Fruit fly (Drosophila melanogaster) whole organism, embryonic: ENCODE measurements around the gene Ufsp2.

Experiments
- Adf1 ChIP-seq: fragments of 200-800 bp; sonication (Bioruptor generic); IDR thresholded peaks from 2 replicates; pipeline ENCODE4 v1.3.6; 2022; ENCODE audit warnings: missing biosample characterization, missing genetic modification characterization
- CG10147 ChIP-seq: fragments of 200-800 bp; sonication (Bioruptor generic); optimal IDR thresholded peaks from 2 replicates; lab custom pipeline; 2019; ENCODE audit warnings: missing biosample characterization, mild to moderate bottlenecking, missing genetic modification characterization, moderate library complexity
- CG10462 ChIP-seq: fragments of 200-800 bp; sonication (Bioruptor generic); optimal IDR thresholded peaks from 2 replicates; lab custom pipeline; 2016; ENCODE audit warnings: missing biosample characterization, missing genetic modification characterization
- CG10979 ChIP-seq: fragments of 200-800 bp; sonication (Bioruptor generic); optimal IDR thresholded peaks from 2 replicates; lab custom pipeline; 2018; ENCODE audit warnings: missing biosample characterization, mild to moderate bottlenecking, missing genetic modification characterization, moderate library complexity
- CG11085 ChIP-seq: fragments of 200-800 bp; sonication (Bioruptor generic); IDR thresholded peaks from 2 replicates; pipeline ENCODE4 v1.3.6; 2022; ENCODE audit warnings: missing biosample characterization, missing genetic modification characterization
- CG11247 ChIP-seq: fragments of 200-800 bp; sonication (Bioruptor generic); IDR thresholded peaks from 2 replicates; pipeline ENCODE4 v1.3.6; 2022; ENCODE audit warnings: missing biosample characterization, missing genetic modification characterization
- CG11504 ChIP-seq: fragments of 200-800 bp; sonication (Bioruptor generic); optimal IDR thresholded peaks from 3 replicates; lab custom pipeline; 2019; ENCODE audit warnings: missing biosample characterization, mild to moderate bottlenecking, missing genetic modification characterization, moderate library complexity
- CG12299 ChIP-seq: fragments of 200-800 bp; sonication (Bioruptor generic); optimal IDR thresholded peaks from 2 replicates; lab custom pipeline; 2018; ENCODE audit warnings: missing biosample characterization, mild to moderate bottlenecking, missing genetic modification characterization
- CG14014 ChIP-seq: fragments of 200-800 bp; sonication (Bioruptor generic); IDR thresholded peaks from 2 replicates; pipeline ENCODE4 v1.3.6; 2022; ENCODE audit warnings: missing biosample characterization, missing genetic modification characterization
- CG14667 ChIP-seq: fragments of 200-800 bp; sonication (Bioruptor generic); IDR thresholded peaks from 2 replicates; pipeline ENCODE4 v1.3.6; 2022; ENCODE audit warnings: missing biosample characterization, missing genetic modification characterization
- CG14710 ChIP-seq: fragments of 200-800 bp; sonication (Bioruptor generic); optimal IDR thresholded peaks from 3 replicates; lab custom pipeline; 2019; ENCODE audit warnings: missing biosample characterization, mild to moderate bottlenecking, missing genetic modification characterization, moderate library complexity
- CG15269 ChIP-seq: fragments of 200-800 bp; sonication (Bioruptor generic); optimal IDR thresholded peaks from 2 replicates; lab custom pipeline; 2018; ENCODE audit warnings: missing biosample characterization, mild to moderate bottlenecking, missing genetic modification characterization, moderate library complexity
- CG16779 ChIP-seq: fragments of 200-800 bp; sonication (Bioruptor generic); IDR thresholded peaks from 2 replicates; pipeline ENCODE4 v1.3.6; 2022; ENCODE audit warnings: missing biosample characterization, missing genetic modification characterization
- CG2889 ChIP-seq: fragments of 200-800 bp; sonication (Bioruptor generic); IDR thresholded peaks from 3 replicates; pipeline ENCODE4 v1.3.6; 2022; ENCODE audit warnings: missing biosample characterization, missing genetic modification characterization
- CG32772 ChIP-seq: fragments of 200-800 bp; sonication (Bioruptor generic); IDR thresholded peaks from 2 replicates; pipeline ENCODE4 v1.3.6; 2022; ENCODE audit warnings: missing biosample characterization, missing genetic modification characterization
- CG33557 ChIP-seq: fragments of 200-800 bp; sonication (Bioruptor generic); optimal IDR thresholded peaks from 2 replicates; lab custom pipeline; 2019; ENCODE audit warnings: missing biosample characterization, mild to moderate bottlenecking, missing genetic modification characterization, moderate library complexity
- CG4617 ChIP-seq: fragments of 200-800 bp; sonication (Bioruptor generic); optimal IDR thresholded peaks from 3 replicates; lab custom pipeline; 2016; ENCODE audit warnings: missing biosample characterization, missing genetic modification characterization, borderline replicate concordance
- CG7786 ChIP-seq: fragments of 200-800 bp; sonication (Bioruptor generic); optimal IDR thresholded peaks from 2 replicates; lab custom pipeline; 2016; ENCODE audit warnings: missing biosample characterization, missing genetic modification characterization
- Camta ChIP-seq: fragments of 200-800 bp; sonication (Bioruptor generic); optimal IDR thresholded peaks from 2 replicates; lab custom pipeline; 2016; ENCODE audit warnings: missing biosample characterization, missing genetic modification characterization
- Deaf1 ChIP-seq: fragments of 200-800 bp; optimal IDR thresholded peaks from 3 replicates; lab custom pipeline; 2019; ENCODE audit warnings: missing biosample characterization, mild to moderate bottlenecking, missing genetic modification characterization, moderate library complexity
- Eip74EF ChIP-seq, 2 experiments: fragments of 200-800 bp in 1 of 2; fragments of >200 bp in 1 of 2; sonication (Bioruptor generic) in 1 of 2; optimal IDR thresholded peaks; 2 replicates each; lab custom pipeline; 2017 to 2019; ENCODE audit warnings: missing biosample characterization in 2 of 2, missing genetic modification characterization in 2 of 2, mild to moderate bottlenecking in 1 of 2, moderate library complexity in 1 of 2
- Elba2 ChIP-seq: fragments of 200-800 bp; sonication (Bioruptor generic); optimal IDR thresholded peaks from 3 replicates; lab custom pipeline; 2016; ENCODE audit warnings: missing biosample characterization, missing genetic modification characterization
- HLH54F ChIP-seq: fragments of 200-800 bp; sonication (Bioruptor generic); optimal IDR thresholded peaks from 3 replicates; lab custom pipeline; 2016; ENCODE audit warnings: missing biosample characterization, missing genetic modification characterization
- Hand ChIP-seq: fragments of 200-800 bp; sonication (Bioruptor generic); optimal IDR thresholded peaks from 2 replicates; lab custom pipeline; 2017; ENCODE audit warnings: mild to moderate bottlenecking, missing biosample characterization, missing genetic modification reagents, missing genetic modification characterization
- Med ChIP-seq: fragments of 200-800 bp; sonication (Bioruptor generic); peaks from one replicate; lab custom pipeline; 2016; ENCODE audit warnings: missing biosample characterization, missing genetic modification characterization, mild to moderate bottlenecking, inconsistent platforms, moderate library complexity
- Poxn ChIP-seq: fragments of 200-800 bp; sonication (Bioruptor generic); IDR thresholded peaks from 2 replicates; pipeline ENCODE4 v1.3.6; 2022; ENCODE audit warnings: missing biosample characterization, missing genetic modification characterization
- Sox102F ChIP-seq: fragments of 200-800 bp; sonication (Bioruptor generic); optimal IDR thresholded peaks from 2 replicates; lab custom pipeline; 2018; ENCODE audit warnings: missing biosample characterization, mild to moderate bottlenecking, missing genetic modification characterization, moderate library complexity
- Sry-δ ChIP-seq: fragments of 200-800 bp; sonication (Bioruptor generic); optimal IDR thresholded peaks from 2 replicates; lab custom pipeline; 2016; ENCODE audit warnings: missing biosample characterization, missing genetic modification characterization
- ab ChIP-seq: fragments of 200-800 bp; sonication (Bioruptor generic); optimal IDR thresholded peaks from 2 replicates; lab custom pipeline; 2016; ENCODE audit warnings: missing biosample characterization, missing genetic modification characterization
- amos ChIP-seq: fragments of 200-800 bp; sonication (Bioruptor generic); IDR thresholded peaks from 2 replicates; pipeline ENCODE4 v1.3.6; 2022; ENCODE audit warnings: missing biosample characterization, missing genetic modification characterization; ENCODE audit not compliant: partially characterized antibody
- danr ChIP-seq: fragments of 200-800 bp; sonication (Bioruptor generic); IDR thresholded peaks from 2 replicates; pipeline ENCODE4 v1.3.6; 2022; ENCODE audit warnings: missing biosample characterization, missing genetic modification characterization
- dm ChIP-seq: fragments of 200-800 bp; sonication (Bioruptor generic); optimal IDR thresholded peaks from 3 replicates; lab custom pipeline; 2016; ENCODE audit warnings: missing biosample characterization, missing genetic modification characterization
- gcm ChIP-seq: fragments of 200-800 bp; sonication (Bioruptor generic); optimal IDR thresholded peaks from 2 replicates; lab custom pipeline; 2019; ENCODE audit warnings: missing biosample characterization, mild to moderate bottlenecking, missing genetic modification characterization, moderate library complexity
- gfzf ChIP-seq: fragments of 200-800 bp; sonication (Bioruptor generic); optimal IDR thresholded peaks from 2 replicates; lab custom pipeline; 2016; ENCODE audit warnings: missing biosample characterization, mild to moderate bottlenecking, missing genetic modification characterization, moderate library complexity
- grn ChIP-seq: fragments of 200-800 bp; sonication (Bioruptor generic); optimal IDR thresholded peaks from 3 replicates; lab custom pipeline; 2017; ENCODE audit warnings: missing biosample characterization, missing genetic modification characterization
- lmd ChIP-seq: fragments of 200-800 bp; sonication (Bioruptor generic); IDR thresholded peaks from 2 replicates; pipeline ENCODE4 v1.3.6; 2022; ENCODE audit warnings: missing biosample characterization, missing genetic modification characterization
- luna ChIP-seq: fragments of 200-800 bp; sonication (Bioruptor generic); optimal IDR thresholded peaks from 2 replicates; lab custom pipeline; 2016; ENCODE audit warnings: missing biosample characterization, missing genetic modification characterization
- maf-S ChIP-seq: fragments of 200-800 bp; sonication (Bioruptor generic); optimal IDR thresholded peaks from 2 replicates; lab custom pipeline; 2016; ENCODE audit warnings: missing biosample characterization, missing genetic modification characterization
- org-1 ChIP-seq: fragments of 200-800 bp; sonication (Bioruptor generic); optimal IDR thresholded peaks from 2 replicates; lab custom pipeline; 2017; ENCODE audit warnings: missing biosample characterization, missing genetic modification characterization
- otp ChIP-seq: fragments of 200-800 bp; sonication (Bioruptor generic); IDR thresholded peaks from 3 replicates; pipeline ENCODE4, ENCODE4 v1.3.6; 2022; ENCODE audit warnings: missing biosample characterization, missing genetic modification characterization
- peb ChIP-seq: fragments of 200-800 bp; sonication (Bioruptor generic); IDR thresholded peaks from 2 replicates; pipeline ENCODE4 v1.3.6; 2022; ENCODE audit warnings: missing biosample characterization, missing genetic modification characterization
- pita ChIP-seq: fragments of 200-800 bp; sonication (Bioruptor generic); optimal IDR thresholded peaks from 2 replicates; lab custom pipeline; 2017; ENCODE audit warnings: missing biosample characterization, mild to moderate bottlenecking, missing genetic modification characterization
- row ChIP-seq: fragments of 200-800 bp; sonication (Bioruptor generic); IDR thresholded peaks from 3 replicates; pipeline ENCODE4 v1.3.6; 2022; ENCODE audit warnings: missing biosample characterization, missing genetic modification characterization
- salm ChIP-seq: fragments of 200-800 bp; sonication (Bioruptor generic); optimal IDR thresholded peaks from 2 replicates; lab custom pipeline; 2018; ENCODE audit warnings: missing biosample characterization, mild to moderate bottlenecking, missing genetic modification characterization
- seq ChIP-seq: fragments of 200-800 bp; sonication (Bioruptor generic); IDR thresholded peaks from 2 replicates; pipeline ENCODE4 v1.3.6; 2022; ENCODE audit warnings: missing biosample characterization, missing genetic modification characterization
- slbo ChIP-seq: fragments of 200-800 bp; sonication (Bioruptor generic); IDR thresholded peaks from 2 replicates; pipeline ENCODE4 v1.3.6; 2022; ENCODE audit warnings: missing biosample characterization, missing genetic modification characterization
- sob ChIP-seq: fragments of 200-800 bp; sonication (Bioruptor generic); IDR thresholded peaks from 2 replicates; pipeline ENCODE4 v1.3.6; 2022; ENCODE audit warnings: missing biosample characterization, missing genetic modification characterization
- ssp ChIP-seq: fragments of 200-800 bp; sonication (Bioruptor generic); IDR thresholded peaks from 2 replicates; pipeline ENCODE4 v1.3.6; 2022; ENCODE audit warnings: missing biosample characterization, missing genetic modification characterization
- zen2 ChIP-seq: fragments of 200-800 bp; sonication (Bioruptor generic); IDR thresholded peaks from 3 replicates; pipeline ENCODE4 v1.3.6; 2022; ENCODE audit warnings: missing biosample characterization, missing genetic modification characterization; ENCODE audit not compliant: partially characterized antibody
- zf30C ChIP-seq: fragments of 200-800 bp; sonication (Bioruptor generic); optimal IDR thresholded peaks from 3 replicates; lab custom pipeline; 2018; ENCODE audit warnings: missing biosample characterization, mild to moderate bottlenecking, missing genetic modification characterization

Gene Ufsp2

dm6 chr3L:15588514-15589138, 12.3 kb downstream of the Ufsp2 start, which contains the start of gene RhoGAP71E (continued):
- TF ChIP-seq Sry-δ (GFP tag; lab: Kevin White, UChicago) (no peak), Sox102F (GFP tag; lab: Kevin White, UChicago) (no peak), Poxn (no peak), Eip74EF (GFP tag; optimal IDR thresholded peaks at IDR 0.05; lab: Kevin White, UChicago) (peak in 1 of 2 experiments; percentile 34), Hand (peak; percentile 18), luna (no peak), CG32772 (peak; percentile 58), CG14014 (GFP tag; lab: Robert Waterston, UW) (peak; percentile 47; the same call in 1 of the 2 replicates), CG2889 (no peak), Adf1 (GFP tag; lab: Robert Waterston, UW) (no peak), CG14710 (peak; percentile 40), gcm (GFP tag; lab: Kevin White, UChicago) (peak; percentile 51), maf-S (no peak), lmd (peak; percentile 32; the same call in 1 of the 2 replicates), Camta (GFP tag; lab: Kevin White, UChicago) (no peak), CG15269 (tag; lab: Kevin White, UChicago) (peak; percentile 34), row (GFP tag; lab: Robert Waterston, UW) (peak; percentile 68), Elba2 (GFP tag; lab: Kevin White, UChicago) (no peak), peb (no peak), CG10147 (GFP tag; lab: Kevin White, UChicago) (no peak), CG7786 (GFP tag; lab: Kevin White, UChicago) (no peak), pita (GFP tag; lab: Kevin White, UChicago) (no peak), Med (peak; percentile 91), grn (GFP tag; lab: Kevin White, UChicago) (no peak), CG11504 (tag; lab: Kevin White, UChicago) (peak; percentile 56), zen2 (GFP tag; lab: Robert Waterston, UW) (no peak), CG16779 (GFP tag; lab: Robert Waterston, UW) (no peak), danr (GFP tag; lab: Robert Waterston, UW) (no peak), zf30C (GFP tag; lab: Kevin White, UChicago) (no peak), CG11247 (GFP tag; lab: Robert Waterston, UW) (peak; percentile 39; the same call in 1 of the 2 replicates), seq (GFP tag; lab: Robert Waterston, UW) (no peak), dm (GFP tag; lab: Kevin White, UChicago) (no peak), otp (peak; percentile 35; the same call in 1 of the 3 replicates), CG4617 (peak; percentile 59), org-1 (GFP tag; lab: Kevin White, UChicago) (no peak), salm (tag; lab: Kevin White, UChicago) (no peak), CG14667 (GFP tag; lab: Robert Waterston, UW) (0 out of 2 replicates have a peak, but pooled peaks have one; percentile 23), CG33557 (GFP tag; lab: Kevin White, UChicago) (no peak), CG11085 (no peak), ssp (GFP tag; lab: Robert Waterston, UW) (no peak), slbo (GFP tag; lab: Robert Waterston, UW) (peak; percentile 60), CG10979 (tag; lab: Kevin White, UChicago) (peak; percentile 28), amos (no peak; the same call in 1 of the 2 replicates), gfzf (GFP tag; lab: Kevin White, UChicago) (peak; percentile 89), CG10462 (GFP tag; lab: Kevin White, UChicago) (no peak), HLH54F (no peak), sob (GFP tag; lab: Robert Waterston, UW) (peak; percentile 65; the same call in 1 of the 2 replicates), ab (no peak), CG12299 (tag; lab: Kevin White, UChicago) (peak; percentile 34), Deaf1 (tag; lab: Kevin White, UChicago) (peak; percentile 35)
